Fruit fly (Drosophila melanogaster) whole organism, prepupa: ENCODE measurements around the gene wnd.
A peak's percentile ranks its signal among the peaks of the same experiment; 100 is the strongest.

Experiments
- Blimp-1 ChIP-seq: fragments of 200-800 bp; sonication (Bioruptor generic); optimal IDR thresholded peaks from 3 replicates; lab custom pipeline; 2017; ENCODE audit warnings: missing biosample characterization, missing genetic modification characterization, mild to moderate bottlenecking, moderate library complexity, missing genetic modification reagents
- CG10631 ChIP-seq: fragments of 200-800 bp; sonication (Bioruptor generic); optimal IDR thresholded peaks from 2 replicates; lab custom pipeline; 2016; ENCODE audit warnings: missing biosample characterization, missing genetic modification characterization
- CG11294 ChIP-seq: fragments of 200-800 bp; sonication (Bioruptor generic); IDR thresholded peaks from 2 replicates; pipeline ENCODE4 v1.3.6; 2022; ENCODE audit warnings: missing biosample characterization, missing genetic modification characterization
- CG11762 ChIP-seq: fragments of 200-800 bp; sonication (Bioruptor generic); optimal IDR thresholded peaks from 3 replicates; lab custom pipeline; 2016; ENCODE audit warnings: missing biosample characterization, missing genetic modification characterization; ENCODE audit not compliant: insufficient read depth
- CG11902 ChIP-seq: fragments of 200-800 bp; sonication (Bioruptor generic); optimal IDR thresholded peaks from 3 replicates; lab custom pipeline; 2016; ENCODE audit warnings: missing biosample characterization, missing genetic modification characterization
- CG1621 ChIP-seq: fragments of 200-800 bp; sonication (Bioruptor generic); optimal IDR thresholded peaks from 3 replicates; lab custom pipeline; 2018; ENCODE audit warnings: missing biosample characterization, mild to moderate bottlenecking, missing genetic modification characterization
- CG16779 ChIP-seq: fragments of 200-800 bp; sonication (Bioruptor generic); optimal IDR thresholded peaks from 3 replicates; lab custom pipeline; 2017; ENCODE audit warnings: missing biosample characterization, mild to moderate bottlenecking, missing genetic modification characterization
- CG3032 ChIP-seq: fragments of 200-800 bp; optimal IDR thresholded peaks from 2 replicates; lab custom pipeline; 2019; ENCODE audit warnings: missing biosample characterization, mild to moderate bottlenecking, missing genetic modification characterization, moderate library complexity
- CG31627 ChIP-seq: fragments of 200-800 bp; sonication (Bioruptor generic); optimal IDR thresholded peaks from 3 replicates; lab custom pipeline; 2016; ENCODE audit warnings: missing biosample characterization, missing genetic modification characterization
- CG34406 ChIP-seq: fragments of 200-800 bp; sonication (Bioruptor generic); optimal IDR thresholded peaks from 3 replicates; lab custom pipeline; 2016; ENCODE audit warnings: missing biosample characterization, missing genetic modification characterization
- CG3919 ChIP-seq: fragments of 200-800 bp; sonication (Bioruptor generic); optimal IDR thresholded peaks from 3 replicates; lab custom pipeline; 2016; ENCODE audit warnings: missing biosample characterization, missing genetic modification characterization
- CG4318 ChIP-seq: fragments of 200-800 bp; sonication (Bioruptor generic); optimal IDR thresholded peaks from 3 replicates; lab custom pipeline; 2017; ENCODE audit warnings: missing biosample characterization, mild to moderate bottlenecking, missing genetic modification characterization
- CG6163 ChIP-seq: fragments of 200-800 bp; sonication (Bioruptor generic); IDR thresholded peaks from 3 replicates; pipeline ENCODE4 v1.3.6; 2022; ENCODE audit warnings: missing biosample characterization, missing genetic modification characterization
- CG6276 ChIP-seq: fragments of 200-800 bp; sonication (Bioruptor generic); optimal IDR thresholded peaks from 2 replicates; lab custom pipeline; 2017; ENCODE audit warnings: missing biosample characterization, mild to moderate bottlenecking, missing genetic modification characterization
- CG6792 ChIP-seq: fragments of 200-800 bp; sonication (Bioruptor generic); optimal IDR thresholded peaks from 3 replicates; lab custom pipeline; 2016; ENCODE audit warnings: missing biosample characterization, missing genetic modification characterization
- CG6808 ChIP-seq: fragments of 200-800 bp; sonication (Bioruptor generic); optimal IDR thresholded peaks from 3 replicates; lab custom pipeline; 2017; ENCODE audit warnings: missing biosample characterization, missing genetic modification characterization, mild to moderate bottlenecking, moderate library complexity, missing genetic modification reagents
- CG6854 ChIP-seq: fragments of 200-800 bp; sonication (Bioruptor generic); optimal IDR thresholded peaks from 2 replicates; lab custom pipeline; 2017; ENCODE audit warnings: missing biosample characterization, mild to moderate bottlenecking, missing genetic modification characterization
- CG7368 ChIP-seq: fragments of 200-800 bp; sonication (Bioruptor generic); optimal IDR thresholded peaks from 3 replicates; lab custom pipeline; 2016; ENCODE audit warnings: missing biosample characterization, missing genetic modification characterization
- CG8119 ChIP-seq: fragments of 200-800 bp; sonication (Bioruptor generic); IDR thresholded peaks from 3 replicates; pipeline ENCODE4 v1.3.6; 2022; ENCODE audit warnings: missing biosample characterization, missing genetic modification characterization
- CG8319 ChIP-seq: fragments of 200-800 bp; sonication (Bioruptor generic); optimal IDR thresholded peaks from 3 replicates; lab custom pipeline; 2016; ENCODE audit warnings: missing biosample characterization, missing genetic modification characterization
- Eip75B ChIP-seq: fragments of 200-800 bp; sonication (Bioruptor generic); optimal IDR thresholded peaks from 3 replicates; lab custom pipeline; 2016; ENCODE audit warnings: missing biosample characterization, missing genetic modification characterization
- Eip78C ChIP-seq: fragments of 200-800 bp; sonication (Bioruptor generic); peaks from one replicate; lab custom pipeline; 2016; ENCODE audit warnings: missing biosample characterization, missing genetic modification characterization
- Eip93F ChIP-seq: fragments of 200-800 bp; sonication (Bioruptor generic); optimal IDR thresholded peaks from 2 replicates; lab custom pipeline; 2016; ENCODE audit warnings: missing biosample characterization, mild to moderate bottlenecking, missing genetic modification characterization
- Ets21C ChIP-seq: fragments of 200-800 bp; sonication (Bioruptor generic); optimal IDR thresholded peaks from 3 replicates; lab custom pipeline; 2016; ENCODE audit warnings: missing biosample characterization, missing genetic modification characterization
- Ets96B ChIP-seq: fragments of 200-800 bp; optimal IDR thresholded peaks from 2 replicates; lab custom pipeline; 2019; ENCODE audit warnings: missing biosample characterization, mild to moderate bottlenecking, missing genetic modification characterization, moderate library complexity
- Gug ChIP-seq: fragments of 200-800 bp; sonication (Bioruptor generic); IDR thresholded peaks from 2 replicates; pipeline ENCODE4 v1.3.6; 2022; ENCODE audit warnings: missing biosample characterization, missing genetic modification characterization
- Hr39 ChIP-seq: fragments of 200-800 bp; sonication (Bioruptor generic); optimal IDR thresholded peaks from 2 replicates; lab custom pipeline; 2016; ENCODE audit warnings: missing biosample characterization, missing genetic modification characterization
- Hr4 ChIP-seq: fragments of 200-800 bp; sonication (Bioruptor generic); optimal IDR thresholded peaks from 3 replicates; lab custom pipeline; 2016; ENCODE audit warnings: missing biosample characterization, missing genetic modification characterization
- Met ChIP-seq: fragments of 200-800 bp; sonication (Bioruptor generic); optimal IDR thresholded peaks from 3 replicates; lab custom pipeline; 2016; ENCODE audit warnings: missing biosample characterization, missing genetic modification characterization
- OdsH ChIP-seq: fragments of 200-800 bp; sonication (Bioruptor generic); optimal IDR thresholded peaks from 3 replicates; lab custom pipeline; 2016; ENCODE audit warnings: missing biosample characterization, missing genetic modification characterization
- Smox ChIP-seq: fragments of 200-800 bp; sonication (Bioruptor generic); optimal IDR thresholded peaks from 3 replicates; lab custom pipeline; 2016; ENCODE audit warnings: missing biosample characterization, missing genetic modification characterization
- achi ChIP-seq: fragments of 200-800 bp; sonication (Bioruptor generic); optimal IDR thresholded peaks from 3 replicates; lab custom pipeline; 2016; ENCODE audit warnings: missing biosample characterization, missing genetic modification characterization
- acj6 ChIP-seq: fragments of 200-800 bp; sonication (Bioruptor generic); optimal IDR thresholded peaks from 3 replicates; lab custom pipeline; 2016; ENCODE audit warnings: missing biosample characterization, missing genetic modification characterization
- cyc ChIP-seq: fragments of 200-800 bp; sonication (Bioruptor generic); optimal IDR thresholded peaks from 3 replicates; lab custom pipeline; 2016; ENCODE audit warnings: missing biosample characterization, missing genetic modification characterization
- dac ChIP-seq: fragments of 200-800 bp; sonication (Bioruptor generic); optimal IDR thresholded peaks from 2 replicates; lab custom pipeline; 2017; ENCODE audit warnings: missing biosample characterization, mild to moderate bottlenecking, missing genetic modification characterization
- dsx ChIP-seq: fragments of 200-800 bp; optimal IDR thresholded peaks from 3 replicates; lab custom pipeline; 2019; ENCODE audit warnings: missing biosample characterization, mild to moderate bottlenecking, missing genetic modification characterization, moderate library complexity; ENCODE audit not compliant: poor library complexity, severe bottlenecking
- eg ChIP-seq: fragments of 200-800 bp; sonication (Bioruptor generic); IDR thresholded peaks from 3 replicates; pipeline ENCODE4 v1.3.6; 2022; ENCODE audit warnings: missing biosample characterization, missing genetic modification characterization
- esn ChIP-seq: fragments of 200-800 bp; sonication (Bioruptor generic); optimal IDR thresholded peaks from 2 replicates; lab custom pipeline; 2016; ENCODE audit warnings: missing biosample characterization, mild to moderate bottlenecking, missing genetic modification characterization, moderate library complexity
- fd59A ChIP-seq: fragments of 200-800 bp; sonication (Bioruptor generic); optimal IDR thresholded peaks from 2 replicates; lab custom pipeline; 2017; ENCODE audit warnings: missing biosample characterization, mild to moderate bottlenecking, missing genetic modification characterization, missing genetic modification reagents
- lz ChIP-seq: fragments of 200-800 bp; sonication (Bioruptor generic); optimal IDR thresholded peaks from 3 replicates; lab custom pipeline; 2016; ENCODE audit warnings: missing biosample characterization, missing genetic modification characterization
- net ChIP-seq: fragments of 200-800 bp; sonication (Bioruptor generic); optimal IDR thresholded peaks from 3 replicates; lab custom pipeline; 2016; ENCODE audit warnings: missing biosample characterization, missing genetic modification characterization
- pdm3 ChIP-seq: fragments of 200-800 bp; sonication (Bioruptor generic); optimal IDR thresholded peaks from 3 replicates; lab custom pipeline; 2016; ENCODE audit warnings: missing biosample characterization, missing genetic modification characterization
- salr ChIP-seq, 2 experiments: fragments of 200-800 bp; sonication (Bioruptor generic); optimal IDR thresholded peaks; 3 replicates each; lab custom pipeline; 2016 to 2018; ENCODE audit warnings: missing biosample characterization in 2 of 2, missing genetic modification characterization in 2 of 2, mild to moderate bottlenecking in 1 of 2
- spab ChIP-seq: fragments of 200-800 bp; sonication (Bioruptor generic); optimal IDR thresholded peaks from 2 replicates; lab custom pipeline; 2017; ENCODE audit warnings: missing biosample characterization, mild to moderate bottlenecking, missing genetic modification characterization, missing genetic modification reagents
- ss ChIP-seq, 2 experiments: fragments of 200-800 bp; sonication (Bioruptor generic); optimal IDR thresholded peaks; 2 replicates in 1 of 2; 3 replicates in 1 of 2; lab custom pipeline; 2017 to 2018; ENCODE audit warnings: mild to moderate bottlenecking in 2 of 2, missing biosample characterization in 2 of 2, missing genetic modification characterization in 2 of 2, moderate library complexity in 1 of 2
- svp ChIP-seq: fragments of 200-800 bp; sonication (Bioruptor generic); peaks from one replicate; lab custom pipeline; 2016; ENCODE audit warnings: missing biosample characterization, missing genetic modification characterization
- topi ChIP-seq: fragments of 200-800 bp; sonication (Bioruptor generic); optimal IDR thresholded peaks from 3 replicates; lab custom pipeline; 2016; ENCODE audit warnings: missing biosample characterization, missing genetic modification characterization
- vri ChIP-seq: fragments of 200-800 bp; sonication (Bioruptor generic); optimal IDR thresholded peaks from 3 replicates; lab custom pipeline; 2016; ENCODE audit warnings: missing biosample characterization, mild to moderate bottlenecking, missing genetic modification characterization

wnd gene

dm6 chr3L:19676050-19676449 lies 40.5 kb upstream of the wnd start (continued):
- no peak for TF ChIP-seq salr (GFP tag; optimal IDR thresholded peaks at IDR 0.05; lab: Kevin White, UChicago)
- TF ChIP-seq CG3919, result peak; percentile 38
- peak; percentile 5 for TF ChIP-seq CG4318
- TF ChIP-seq CG8119 (GFP tag; lab: Robert Waterston, UW), result peak; percentile 48; the same call in 1 of the 3 replicates
- peak; percentile 42 for TF ChIP-seq cyc
- peak; percentile 50 for TF ChIP-seq esn (GFP tag; lab: Kevin White, UChicago)
- TF ChIP-seq Eip93F (GFP tag; lab: Kevin White, UChicago), result no peak
- TF ChIP-seq CG6854 (GFP tag; lab: Kevin White, UChicago), result no peak
- TF ChIP-seq CG6792 (GFP tag; lab: Kevin White, UChicago), result peak; percentile 51
- TF ChIP-seq CG34406 (GFP tag; lab: Kevin White, UChicago), result peak; percentile 40
- no peak for TF ChIP-seq eg (GFP tag; lab: Robert Waterston, UW)
- TF ChIP-seq OdsH, result peak; percentile 34
- TF ChIP-seq Gug (GFP tag; lab: Robert Waterston, UW), result no peak
- TF ChIP-seq lz (GFP tag; lab: Kevin White, UChicago), result peak; percentile 52
- peak; percentile 15 for TF ChIP-seq CG11902
- no peak for TF ChIP-seq CG6163 (GFP tag; lab: Robert Waterston, UW)
- TF ChIP-seq Ets21C (GFP tag; lab: Kevin White, UChicago), result no peak
- no peak for TF ChIP-seq Ets96B (tag; lab: Kevin White, UChicago)
- TF ChIP-seq CG16779 (tag; lab: Kevin White, UChicago), result no peak
- no peak for TF ChIP-seq dsx
- peak; percentile 1 for TF ChIP-seq CG6276 (GFP tag; lab: Kevin White, UChicago)
- peak; percentile 82 for TF ChIP-seq Eip78C (GFP tag; lab: Kevin White, UChicago)
- TF ChIP-seq vri (GFP tag; lab: Kevin White, UChicago), result no peak
- peak; percentile 76 for TF ChIP-seq svp
- TF ChIP-seq CG6808 (GFP tag; lab: Kevin White, UChicago), result peak; percentile 39
- TF ChIP-seq CG1621 (tag; lab: Kevin White, UChicago), result no peak
- TF ChIP-seq spab (GFP tag; lab: Kevin White, UChicago), result peak; percentile 35
- TF ChIP-seq ss (GFP tag; optimal IDR thresholded peaks at IDR 0.05; lab: Kevin White, UChicago), result peak in 1 of 2 experiments; percentile 38
- peak; percentile 37 for TF ChIP-seq Hr39 (GFP tag; lab: Kevin White, UChicago)
- TF ChIP-seq dac (GFP tag; lab: Kevin White, UChicago), result peak; percentile 7
- TF ChIP-seq Smox (GFP tag; lab: Kevin White, UChicago), result no peak
- TF ChIP-seq, all 60 proteins: peak for 35

DNA sequence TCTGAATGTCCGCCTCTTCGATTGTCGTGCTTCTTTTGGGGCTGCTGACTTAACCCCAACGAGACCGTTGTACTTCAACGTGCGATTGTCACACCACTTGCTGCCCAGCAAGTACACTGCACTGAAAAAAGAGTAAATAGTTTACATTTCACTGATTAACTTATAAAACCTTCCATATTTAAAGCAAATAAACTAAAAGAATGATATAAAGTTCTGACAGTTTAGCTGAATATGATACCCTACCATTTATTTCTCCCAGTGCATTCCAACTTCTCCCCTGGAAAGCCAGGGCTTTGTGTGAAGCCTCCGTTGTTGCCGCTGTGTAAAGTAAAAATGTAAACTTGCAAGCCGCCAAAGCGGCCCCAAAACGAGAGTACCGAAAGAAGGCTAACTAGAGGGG lies 38.7 kb upstream of the wnd start:
- peak; percentile 45 for TF ChIP-seq pdm3 (GFP tag; lab: Kevin White, UChicago)
- TF ChIP-seq Blimp-1, result no peak
- peak; percentile 50 for TF ChIP-seq acj6 (GFP tag; lab: Kevin White, UChicago)
- TF ChIP-seq achi (GFP tag; lab: Kevin White, UChicago), result peak; percentile 44
- no peak for TF ChIP-seq CG16779 (tag; lab: Kevin White, UChicago)
- TF ChIP-seq CG3919, result peak; percentile 60
- TF ChIP-seq cyc, result peak; percentile 55
- no peak for TF ChIP-seq fd59A (GFP tag; lab: Kevin White, UChicago)
- TF ChIP-seq net (GFP tag; lab: Kevin White, UChicago), result peak; percentile 3
- peak; percentile 5 for TF ChIP-seq CG7368 (GFP tag; lab: Kevin White, UChicago)
- peak; percentile 29 for TF ChIP-seq lz (GFP tag; lab: Kevin White, UChicago)
- TF ChIP-seq CG31627 (GFP tag; lab: Kevin White, UChicago), result peak; percentile 43
- TF ChIP-seq CG6854 (GFP tag; lab: Kevin White, UChicago), result no peak
- TF ChIP-seq CG11762 (GFP tag; lab: Kevin White, UChicago), result no peak
- TF ChIP-seq CG8119 (GFP tag; lab: Robert Waterston, UW), result peak; percentile 57; the same call in 2 of the 3 replicates
- no peak for TF ChIP-seq CG8319
- TF ChIP-seq ss (GFP tag; optimal IDR thresholded peaks at IDR 0.05; lab: Kevin White, UChicago), result peak; percentile 8 to 27
- peak; percentile 56 for TF ChIP-seq Met (GFP tag; lab: Kevin White, UChicago)
- 0 out of 2 replicates have a peak, but pooled peaks have one; percentile 13 for TF ChIP-seq Gug (GFP tag; lab: Robert Waterston, UW)
- TF ChIP-seq CG1621 (tag; lab: Kevin White, UChicago), result peak; percentile 53
- peak; percentile 14 for TF ChIP-seq CG11902
- peak; percentile 34 for TF ChIP-seq CG10631 (GFP tag; lab: Kevin White, UChicago)
- peak; percentile 23 for TF ChIP-seq Ets21C (GFP tag; lab: Kevin White, UChicago)
- no peak for TF ChIP-seq Eip93F (GFP tag; lab: Kevin White, UChicago)
- peak; percentile 44 for TF ChIP-seq CG3032 (tag; lab: Kevin White, UChicago)
- TF ChIP-seq spab (GFP tag; lab: Kevin White, UChicago), result peak; percentile 28
- TF ChIP-seq CG4318, result no peak
- peak; percentile 44 for TF ChIP-seq CG6792 (GFP tag; lab: Kevin White, UChicago)
- peak; percentile 28 for TF ChIP-seq Hr4
- peak; percentile 50 for TF ChIP-seq topi (GFP tag; lab: Kevin White, UChicago)
- TF ChIP-seq Eip75B (GFP tag; lab: Kevin White, UChicago), result peak; percentile 43
- no peak for TF ChIP-seq CG11294 (GFP tag; lab: Robert Waterston, UW)
- TF ChIP-seq salr (GFP tag; optimal IDR thresholded peaks at IDR 0.05; lab: Kevin White, UChicago), result peak; percentile 6 to 17
